Fruit fly (Drosophila melanogaster) Kc167 (cell line): ENCODE data around the gene Rrp6.

ENCODE experiments used
- Myc ChIP-seq: fragments of >200 bp; optimal IDR thresholded peaks from 2 replicates; lab custom pipeline; 2017; ENCODE audit warnings: missing external identifiers
- Sin3A ChIP-seq: fragments of >200 bp; optimal IDR thresholded peaks from 2 replicates; lab custom pipeline; 2018; ENCODE audit warnings: missing external identifiers
- h ChIP-seq: fragments of >200 bp; optimal IDR thresholded peaks from 3 replicates; lab custom pipeline; 2018; ENCODE audit warnings: missing external identifiers
- insv ChIP-seq: fragments of >200 bp; optimal IDR thresholded peaks from 3 replicates; lab custom pipeline; 2018; ENCODE audit warnings: missing external identifiers
- psq ChIP-seq: fragments of >200 bp; optimal IDR thresholded peaks from 2 replicates; lab custom pipeline; 2017; ENCODE audit warnings: missing external identifiers
- ttk ChIP-seq: sonication (Bioruptor generic); optimal IDR thresholded peaks from 2 replicates; lab custom pipeline; 2017; ENCODE audit warnings: missing external identifiers

dm6 chr3R:14898280-14898756 is 12.3 kb upstream of the Rrp6 start, which contains the start of the genes Nup93-2 and CG3817:
- TF ChIP-seq Sin3A (lab: Kevin White, UChicago) (no peak), psq (lab: Kevin White, UChicago) (no peak), ttk (lab: Kevin White, UChicago) (no peak), h (lab: Kevin White, UChicago) (no peak), insv (lab: Kevin White, UChicago) (no peak), Myc (no peak)
